Worm (Caenorhabditis elegans): ENCODE results near the gene tomm-7.

tomm-7 gene

DNA sequence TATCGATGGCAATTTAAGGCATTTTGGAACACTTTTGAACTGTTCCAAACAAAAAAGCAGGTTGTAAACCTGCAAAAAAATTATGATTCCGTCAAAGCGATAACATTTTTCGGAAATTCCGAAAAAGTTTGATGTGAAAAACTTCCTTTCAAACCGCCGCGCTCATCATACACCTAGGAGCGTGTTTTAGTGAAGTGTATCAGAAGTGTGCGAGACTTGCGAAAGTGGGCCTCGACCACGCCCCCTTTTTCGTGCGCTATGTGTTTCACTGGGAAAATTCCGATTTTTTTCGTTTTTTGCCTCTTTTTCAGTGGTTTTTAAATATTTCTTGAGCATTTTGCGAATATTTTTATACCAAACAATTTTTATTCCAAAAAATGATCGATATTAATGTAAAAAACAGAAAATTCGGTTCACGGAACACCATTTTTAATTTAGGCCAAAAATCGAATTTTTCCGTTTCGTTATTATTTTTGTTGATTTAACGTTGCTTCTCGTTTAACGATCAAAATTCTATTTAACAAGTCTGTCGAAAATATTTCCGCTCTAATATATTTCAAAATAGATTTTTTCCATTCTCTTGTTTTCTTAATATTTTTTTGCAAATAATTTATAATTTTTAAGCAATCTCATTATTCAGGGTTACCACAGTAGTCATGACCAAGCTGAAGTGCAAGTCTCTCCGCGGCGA lies 4.8 kb upstream of the tomm-7 start, which contains the start of gene rpl-35 (continued):
- TF ChIP-seq sdc-2 (tag; optimal IDR thresholded peaks at IDR 0.05), result peak; percentile 78
- peak; percentile 92 for TF ChIP-seq madf-2 (tag; optimal IDR thresholded peaks at IDR 0.05)
- peak; percentile 86 for TF ChIP-seq C08G9.2 (tag; optimal IDR thresholded peaks at IDR 0.05)
- peak; percentile 98 for TF ChIP-seq ceh-31 (tag; optimal IDR thresholded peaks at IDR 0.05)
- TF ChIP-seq hlh-8 (tag; optimal IDR thresholded peaks at IDR 0.05), result peak; percentile 87
- TF ChIP-seq K02D7.2 (tag; optimal IDR thresholded peaks at IDR 0.05), result peak; percentile 77
- TF ChIP-seq ahr-1 (tag; optimal IDR thresholded peaks at IDR 0.05), result peak; percentile 79
- peak; percentile 89 for TF ChIP-seq pax-1 (tag; optimal IDR thresholded peaks at IDR 0.05)
- TF ChIP-seq F13H6.1 (tag; optimal IDR thresholded peaks at IDR 0.05), result peak; percentile 90
- peak; percentile 79 for TF ChIP-seq ceh-19 (GFP tag; optimal IDR thresholded peaks at IDR 0.05)
- peak; percentile 99 for TF ChIP-seq nfya-1 (tag; optimal IDR thresholded peaks at IDR 0.05)
- peak; percentile 78 for TF ChIP-seq gmeb-2 (tag; optimal IDR thresholded peaks at IDR 0.05)
- peak; percentile 49 for TF ChIP-seq zip-5 (tag; optimal IDR thresholded peaks at IDR 0.05)
- TF ChIP-seq ceh-30 (tag; optimal IDR thresholded peaks at IDR 0.05), result peak; percentile 55
- TF ChIP-seq fkh-6 (tag; optimal IDR thresholded peaks at IDR 0.05), result no peak
- no peak for TF ChIP-seq npax-4 (tag; optimal IDR thresholded peaks at IDR 0.05)
- TF ChIP-seq lim-6 (tag; optimal IDR thresholded peaks at IDR 0.05), result peak; percentile 78
- peak; percentile 93 for TF ChIP-seq ztf-16 (tag; optimal IDR thresholded peaks at IDR 0.05)
- peak; percentile 88 for TF ChIP-seq hlh-30 (tag; optimal IDR thresholded peaks at IDR 0.05; ENCODE audit: insufficient read depth)
- no peak for TF ChIP-seq nhr-232 (tag; optimal IDR thresholded peaks at IDR 0.05)
- peak; percentile 82 for TF ChIP-seq T23F11.4 (GFP tag; optimal IDR thresholded peaks at IDR 0.05)
- TF ChIP-seq che-1 (tag; optimal IDR thresholded peaks at IDR 0.05), result peak; percentile 62
- peak; percentile 98 for TF ChIP-seq tbx-2 (tag; optimal IDR thresholded peaks at IDR 0.05)
- TF ChIP-seq odd-2 (tag; optimal IDR thresholded peaks at IDR 0.05), result no peak
- TF ChIP-seq nhr-11 (tag; optimal IDR thresholded peaks at IDR 0.05), result peak; percentile 86
- TF ChIP-seq ceh-48 (tag; optimal IDR thresholded peaks at IDR 0.05), result peak; percentile 83
- peak; percentile 30 for TF ChIP-seq eyg-1 (tag; optimal IDR thresholded peaks at IDR 0.05)
- peak; percentile 70 for TF ChIP-seq ceh-24 (tag; optimal IDR thresholded peaks at IDR 0.05)
- TF ChIP-seq pag-3 (tag; optimal IDR thresholded peaks at IDR 0.05; ENCODE audit: borderline replicate concordance), result no peak
- TF ChIP-seq rnt-1 (tag; optimal IDR thresholded peaks at IDR 0.05), result peak; percentile 99
- TF ChIP-seq ceh-45 (GFP tag; IDR thresholded peaks at IDR 0.05), result peak; percentile 83
- peak; percentile 68 for TF ChIP-seq dmd-4 (tag; optimal IDR thresholded peaks at IDR 0.05; ENCODE audit: borderline replicate concordance)
- TF ChIP-seq ceh-18 (tag; optimal IDR thresholded peaks at IDR 0.05), result peak; percentile 100
- no peak for TF ChIP-seq pha-4 (tag; optimal IDR thresholded peaks at IDR 0.05)
- TF ChIP-seq pha-2 (tag; optimal IDR thresholded peaks at IDR 0.05), result peak; percentile 57
- TF ChIP-seq lin-11 (tag; optimal IDR thresholded peaks at IDR 0.05), result peak; percentile 53
- TF ChIP-seq mec-3 (tag; optimal IDR thresholded peaks at IDR 0.05; ENCODE audit: borderline replicate concordance), result no peak
- peak; percentile 84 for TF ChIP-seq ceh-22 (tag; optimal IDR thresholded peaks at IDR 0.05)
- peak; percentile 84 for TF ChIP-seq unc-3 (GFP tag; conservative IDR thresholded peaks at IDR 0.05)
- TF ChIP-seq unc-3 (tag; optimal IDR thresholded peaks at IDR 0.05), result peak; percentile 80
- peak; percentile 86 for TF ChIP-seq pat-9 (tag; optimal IDR thresholded peaks at IDR 0.05)
- peak; percentile 58 for TF ChIP-seq fax-1 (tag; optimal IDR thresholded peaks at IDR 0.05)

ce11 chrIII:7855468-7855867 lies 3.9 kb upstream of the tomm-7 start:
- TF ChIP-seq F13H6.1 (tag; optimal IDR thresholded peaks at IDR 0.05) (no peak), ets-4 (tag; optimal IDR thresholded peaks at IDR 0.05) (no peak), unc-3 (GFP tag; conservative IDR thresholded peaks at IDR 0.05) (no peak), unc-3 (tag; optimal IDR thresholded peaks at IDR 0.05) (no peak), lim-6 (tag; optimal IDR thresholded peaks at IDR 0.05) (no peak), hlh-13 (GFP tag; optimal IDR thresholded peaks at IDR 0.05) (no peak)
